Fruit fly (Drosophila melanogaster) whole organism, prepupa: ENCODE data around the gene CG3505.

Experiments used
- Blimp-1 ChIP-seq: fragments of 200-800 bp; sonication (Bioruptor generic); optimal IDR thresholded peaks from 3 replicates; lab custom pipeline; 2017; ENCODE audit warnings: missing biosample characterization, missing genetic modification characterization, mild to moderate bottlenecking, moderate library complexity, missing genetic modification reagents
- CG10631 ChIP-seq: fragments of 200-800 bp; sonication (Bioruptor generic); optimal IDR thresholded peaks from 2 replicates; lab custom pipeline; 2016; ENCODE audit warnings: missing biosample characterization, missing genetic modification characterization
- CG10669 ChIP-seq: fragments of 200-800 bp; sonication (Bioruptor generic); optimal IDR thresholded peaks from 3 replicates; lab custom pipeline; 2018; ENCODE audit warnings: missing biosample characterization, mild to moderate bottlenecking, missing genetic modification characterization, moderate library complexity
- CG11294 ChIP-seq: fragments of 200-800 bp; sonication (Bioruptor generic); IDR thresholded peaks from 2 replicates; pipeline ENCODE4 v1.3.6; 2022; ENCODE audit warnings: missing biosample characterization, missing genetic modification characterization
- CG15336 ChIP-seq: fragments of 200-800 bp; sonication (Bioruptor generic); IDR thresholded peaks from 2 replicates; pipeline ENCODE4 v1.3.6; 2022; ENCODE audit warnings: missing biosample characterization, missing genetic modification characterization
- CG16779 ChIP-seq: fragments of 200-800 bp; sonication (Bioruptor generic); optimal IDR thresholded peaks from 3 replicates; lab custom pipeline; 2017; ENCODE audit warnings: missing biosample characterization, mild to moderate bottlenecking, missing genetic modification characterization
- CG31627 ChIP-seq: fragments of 200-800 bp; sonication (Bioruptor generic); optimal IDR thresholded peaks from 3 replicates; lab custom pipeline; 2016; ENCODE audit warnings: missing biosample characterization, missing genetic modification characterization
- CG32006 ChIP-seq: fragments of 200-800 bp; sonication (Bioruptor generic); optimal IDR thresholded peaks from 3 replicates; lab custom pipeline; 2017; ENCODE audit warnings: missing biosample characterization, mild to moderate bottlenecking, missing genetic modification characterization
- CG3919 ChIP-seq: fragments of 200-800 bp; sonication (Bioruptor generic); optimal IDR thresholded peaks from 3 replicates; lab custom pipeline; 2016; ENCODE audit warnings: missing biosample characterization, missing genetic modification characterization
- CG6163 ChIP-seq: fragments of 200-800 bp; sonication (Bioruptor generic); IDR thresholded peaks from 3 replicates; pipeline ENCODE4 v1.3.6; 2022; ENCODE audit warnings: missing biosample characterization, missing genetic modification characterization
- CG6276 ChIP-seq: fragments of 200-800 bp; sonication (Bioruptor generic); optimal IDR thresholded peaks from 2 replicates; lab custom pipeline; 2017; ENCODE audit warnings: missing biosample characterization, mild to moderate bottlenecking, missing genetic modification characterization
- CG6808 ChIP-seq: fragments of 200-800 bp; sonication (Bioruptor generic); optimal IDR thresholded peaks from 3 replicates; lab custom pipeline; 2017; ENCODE audit warnings: missing biosample characterization, missing genetic modification characterization, mild to moderate bottlenecking, moderate library complexity, missing genetic modification reagents
- CG7368 ChIP-seq: fragments of 200-800 bp; sonication (Bioruptor generic); optimal IDR thresholded peaks from 3 replicates; lab custom pipeline; 2016; ENCODE audit warnings: missing biosample characterization, missing genetic modification characterization
- CG8119 ChIP-seq: fragments of 200-800 bp; sonication (Bioruptor generic); IDR thresholded peaks from 3 replicates; pipeline ENCODE4 v1.3.6; 2022; ENCODE audit warnings: missing biosample characterization, missing genetic modification characterization
- CG8319 ChIP-seq: fragments of 200-800 bp; sonication (Bioruptor generic); optimal IDR thresholded peaks from 3 replicates; lab custom pipeline; 2016; ENCODE audit warnings: missing biosample characterization, missing genetic modification characterization
- CG8632 ChIP-seq: fragments of 200-800 bp; sonication (Bioruptor generic); optimal IDR thresholded peaks from 3 replicates; lab custom pipeline; 2016; ENCODE audit warnings: missing biosample characterization, missing genetic modification characterization
- CG9139 ChIP-seq: fragments of 200-800 bp; sonication (Bioruptor generic); optimal IDR thresholded peaks from 3 replicates; lab custom pipeline; 2017; ENCODE audit warnings: missing biosample characterization, mild to moderate bottlenecking, missing genetic modification characterization
- Eip75B ChIP-seq: fragments of 200-800 bp; sonication (Bioruptor generic); optimal IDR thresholded peaks from 3 replicates; lab custom pipeline; 2016; ENCODE audit warnings: missing biosample characterization, missing genetic modification characterization
- Eip78C ChIP-seq: fragments of 200-800 bp; sonication (Bioruptor generic); peaks from one replicate; lab custom pipeline; 2016; ENCODE audit warnings: missing biosample characterization, missing genetic modification characterization
- Eip93F ChIP-seq: fragments of 200-800 bp; sonication (Bioruptor generic); optimal IDR thresholded peaks from 2 replicates; lab custom pipeline; 2016; ENCODE audit warnings: missing biosample characterization, mild to moderate bottlenecking, missing genetic modification characterization
- Gug ChIP-seq: fragments of 200-800 bp; sonication (Bioruptor generic); IDR thresholded peaks from 2 replicates; pipeline ENCODE4 v1.3.6; 2022; ENCODE audit warnings: missing biosample characterization, missing genetic modification characterization
- Hr38 ChIP-seq: sonication (Bioruptor generic); optimal IDR thresholded peaks from 2 replicates; lab custom pipeline; 2016; ENCODE audit warnings: missing biosample characterization, missing genetic modification characterization
- Hr39 ChIP-seq: fragments of 200-800 bp; sonication (Bioruptor generic); optimal IDR thresholded peaks from 2 replicates; lab custom pipeline; 2016; ENCODE audit warnings: missing biosample characterization, missing genetic modification characterization
- Hr4 ChIP-seq: fragments of 200-800 bp; sonication (Bioruptor generic); optimal IDR thresholded peaks from 3 replicates; lab custom pipeline; 2016; ENCODE audit warnings: missing biosample characterization, missing genetic modification characterization
- Lpt ChIP-seq: fragments of 200-800 bp; sonication (Bioruptor generic); optimal IDR thresholded peaks from 3 replicates; lab custom pipeline; 2016; ENCODE audit warnings: missing biosample characterization, missing genetic modification characterization
- Met ChIP-seq: fragments of 200-800 bp; sonication (Bioruptor generic); optimal IDR thresholded peaks from 3 replicates; lab custom pipeline; 2016; ENCODE audit warnings: missing biosample characterization, missing genetic modification characterization
- Smox ChIP-seq: fragments of 200-800 bp; sonication (Bioruptor generic); optimal IDR thresholded peaks from 3 replicates; lab custom pipeline; 2016; ENCODE audit warnings: missing biosample characterization, missing genetic modification characterization
- Sox15 ChIP-seq: fragments of 200-800 bp; sonication (Bioruptor generic); optimal IDR thresholded peaks from 3 replicates; lab custom pipeline; 2016; ENCODE audit warnings: missing biosample characterization, missing genetic modification characterization
- acj6 ChIP-seq: fragments of 200-800 bp; sonication (Bioruptor generic); optimal IDR thresholded peaks from 3 replicates; lab custom pipeline; 2016; ENCODE audit warnings: missing biosample characterization, missing genetic modification characterization
- dsx ChIP-seq: fragments of 200-800 bp; optimal IDR thresholded peaks from 3 replicates; lab custom pipeline; 2019; ENCODE audit warnings: missing biosample characterization, mild to moderate bottlenecking, missing genetic modification characterization, moderate library complexity; ENCODE audit not compliant: poor library complexity, severe bottlenecking
- eg ChIP-seq: fragments of 200-800 bp; sonication (Bioruptor generic); IDR thresholded peaks from 3 replicates; pipeline ENCODE4 v1.3.6; 2022; ENCODE audit warnings: missing biosample characterization, missing genetic modification characterization
- esn ChIP-seq: fragments of 200-800 bp; sonication (Bioruptor generic); optimal IDR thresholded peaks from 2 replicates; lab custom pipeline; 2016; ENCODE audit warnings: missing biosample characterization, mild to moderate bottlenecking, missing genetic modification characterization, moderate library complexity
- fd59A ChIP-seq: fragments of 200-800 bp; sonication (Bioruptor generic); optimal IDR thresholded peaks from 2 replicates; lab custom pipeline; 2017; ENCODE audit warnings: missing biosample characterization, mild to moderate bottlenecking, missing genetic modification characterization, missing genetic modification reagents
- fd85E ChIP-seq: fragments of 200-800 bp; sonication (Bioruptor generic); optimal IDR thresholded peaks from 3 replicates; lab custom pipeline; 2016; ENCODE audit warnings: missing biosample characterization, missing genetic modification characterization
- fkh ChIP-seq: fragments of 200-800 bp; sonication (Bioruptor generic); optimal IDR thresholded peaks from 3 replicates; lab custom pipeline; 2017; ENCODE audit warnings: missing biosample characterization, mild to moderate bottlenecking, missing genetic modification characterization, moderate library complexity
- lz ChIP-seq: fragments of 200-800 bp; sonication (Bioruptor generic); optimal IDR thresholded peaks from 3 replicates; lab custom pipeline; 2016; ENCODE audit warnings: missing biosample characterization, missing genetic modification characterization
- net ChIP-seq: fragments of 200-800 bp; sonication (Bioruptor generic); optimal IDR thresholded peaks from 3 replicates; lab custom pipeline; 2016; ENCODE audit warnings: missing biosample characterization, missing genetic modification characterization
- pdm3 ChIP-seq: fragments of 200-800 bp; sonication (Bioruptor generic); optimal IDR thresholded peaks from 3 replicates; lab custom pipeline; 2016; ENCODE audit warnings: missing biosample characterization, missing genetic modification characterization
- salr ChIP-seq, 2 experiments: fragments of 200-800 bp; sonication (Bioruptor generic); optimal IDR thresholded peaks; 3 replicates each; lab custom pipeline; 2016 to 2018; ENCODE audit warnings: missing biosample characterization in 2 of 2, missing genetic modification characterization in 2 of 2, mild to moderate bottlenecking in 1 of 2
- spab ChIP-seq: fragments of 200-800 bp; sonication (Bioruptor generic); optimal IDR thresholded peaks from 2 replicates; lab custom pipeline; 2017; ENCODE audit warnings: missing biosample characterization, mild to moderate bottlenecking, missing genetic modification characterization, missing genetic modification reagents
- ss ChIP-seq, 2 experiments: fragments of 200-800 bp; sonication (Bioruptor generic); optimal IDR thresholded peaks; 2 replicates in 1 of 2; 3 replicates in 1 of 2; lab custom pipeline; 2017 to 2018; ENCODE audit warnings: mild to moderate bottlenecking in 2 of 2, missing biosample characterization in 2 of 2, missing genetic modification characterization in 2 of 2, moderate library complexity in 1 of 2
- topi ChIP-seq: fragments of 200-800 bp; sonication (Bioruptor generic); optimal IDR thresholded peaks from 3 replicates; lab custom pipeline; 2016; ENCODE audit warnings: missing biosample characterization, missing genetic modification characterization
- vri ChIP-seq: fragments of 200-800 bp; sonication (Bioruptor generic); optimal IDR thresholded peaks from 3 replicates; lab custom pipeline; 2016; ENCODE audit warnings: missing biosample characterization, mild to moderate bottlenecking, missing genetic modification characterization

The CG3505 gene

dm6 chr3R:14649307-14650239 lies 7.7 kb upstream of the CG3505 start (continued):
- TF ChIP-seq lz (GFP tag; lab: Kevin White, UChicago) = peak; percentile 87
- peak; percentile 50 for TF ChIP-seq CG7368
- TF ChIP-seq fd85E (GFP tag; lab: Kevin White, UChicago) = peak; percentile 45
- no peak for TF ChIP-seq Hr38
- TF ChIP-seq Gug (GFP tag; lab: Robert Waterston, UW) = peak; percentile 76
- TF ChIP-seq Eip78C (GFP tag; lab: Kevin White, UChicago) = peak; percentile 98
- TF ChIP-seq salr (GFP tag; optimal IDR thresholded peaks at IDR 0.05; lab: Kevin White, UChicago) = peak; percentile 43 to 90
- TF ChIP-seq CG16779 (tag; lab: Kevin White, UChicago) = peak; percentile 52
- TF ChIP-seq CG6276 (GFP tag; lab: Kevin White, UChicago) = peak; percentile 85
- peak; percentile 91 for TF ChIP-seq esn (GFP tag; lab: Kevin White, UChicago)
- no peak for TF ChIP-seq CG9139 (GFP tag; lab: Kevin White, UChicago)
- peak; percentile 75 for TF ChIP-seq CG10631 (GFP tag; lab: Kevin White, UChicago)
- TF ChIP-seq ss (GFP tag; optimal IDR thresholded peaks at IDR 0.05; lab: Kevin White, UChicago) = peak in 1 of 2 experiments; percentile 23
- TF ChIP-seq CG8319 (GFP tag; lab: Kevin White, UChicago) = peak; percentile 55
- TF ChIP-seq Sox15 (GFP tag; lab: Kevin White, UChicago) = peak; percentile 70
- TF ChIP-seq eg (GFP tag; lab: Robert Waterston, UW) = peak; percentile 83
- TF ChIP-seq CG6808 = peak; percentile 25
- TF ChIP-seq CG32006 = peak; percentile 94
- peak; percentile 55 for TF ChIP-seq fd59A (GFP tag; lab: Kevin White, UChicago)
- peak; percentile 92 for TF ChIP-seq Hr4 (GFP tag; lab: Kevin White, UChicago)
- TF ChIP-seq dsx (GFP tag; lab: Kevin White, UChicago) = peak; percentile 64
- peak; percentile 87 for TF ChIP-seq CG8119
- peak; percentile 61 for TF ChIP-seq spab (GFP tag; lab: Kevin White, UChicago)
- peak; percentile 77 for TF ChIP-seq acj6 (GFP tag; lab: Kevin White, UChicago)
- TF ChIP-seq Eip75B = peak; percentile 77
- TF ChIP-seq CG3919 (GFP tag; lab: Kevin White, UChicago) = peak; percentile 69
- no peak for TF ChIP-seq Smox (GFP tag; lab: Kevin White, UChicago)
- TF ChIP-seq fkh = peak; percentile 61
- TF ChIP-seq, all 60 proteins: peak for 56

- TF ChIP-seq CG31627 = no peak
- no peak for TF ChIP-seq CG6163 (GFP tag; lab: Robert Waterston, UW)
- no peak for TF ChIP-seq CG10631 (GFP tag; lab: Kevin White, UChicago)
- TF ChIP-seq vri = no peak
- no peak for TF ChIP-seq CG3919 (GFP tag; lab: Kevin White, UChicago)
- TF ChIP-seq esn (GFP tag; lab: Kevin White, UChicago) = no peak
- no peak for TF ChIP-seq CG8319 (GFP tag; lab: Kevin White, UChicago)
- TF ChIP-seq CG8632 (GFP tag; lab: Kevin White, UChicago) = no peak
- TF ChIP-seq Eip93F (GFP tag; lab: Kevin White, UChicago) = no peak
- TF ChIP-seq, all 60 proteins: peak for 0
Observed at dm6 chr3R:14650367-14650766, 6.9 kb upstream of the CG3505 start.

dm6 chr3R:14651076-14651662 lies 6.1 kb upstream of the CG3505 start:
- TF ChIP-seq Lpt (GFP tag; lab: Kevin White, UChicago) = no peak
- peak; percentile 23 for TF ChIP-seq CG6808
- no peak for TF ChIP-seq fd59A (GFP tag; lab: Kevin White, UChicago)
- no peak for TF ChIP-seq acj6 (GFP tag; lab: Kevin White, UChicago)
- no peak for TF ChIP-seq Gug (GFP tag; lab: Robert Waterston, UW)
- no peak for TF ChIP-seq Met (GFP tag; lab: Kevin White, UChicago)
- peak; percentile 24 for TF ChIP-seq fkh
- TF ChIP-seq topi (GFP tag; lab: Kevin White, UChicago) = no peak
- TF ChIP-seq Eip78C (GFP tag; lab: Kevin White, UChicago) = no peak
- no peak for TF ChIP-seq Smox (GFP tag; lab: Kevin White, UChicago)
- TF ChIP-seq CG10669 (GFP tag; lab: Kevin White, UChicago) = no peak
- no peak for TF ChIP-seq CG9139 (GFP tag; lab: Kevin White, UChicago)
- TF ChIP-seq CG15336 = no peak
- no peak for TF ChIP-seq CG32006
- no peak for TF ChIP-seq Hr39 (GFP tag; lab: Kevin White, UChicago)
- TF ChIP-seq fd85E (GFP tag; lab: Kevin White, UChicago) = no peak
- TF ChIP-seq Blimp-1 (GFP tag; lab: Kevin White, UChicago) = no peak
- no peak for TF ChIP-seq CG6276 (GFP tag; lab: Kevin White, UChicago)
- TF ChIP-seq net (GFP tag; lab: Kevin White, UChicago) = no peak
- TF ChIP-seq CG8319 (GFP tag; lab: Kevin White, UChicago) = no peak
- TF ChIP-seq CG11294 (GFP tag; lab: Robert Waterston, UW) = no peak
- TF ChIP-seq pdm3 = no peak
- no peak for TF ChIP-seq CG3919 (GFP tag; lab: Kevin White, UChicago)
- no peak for TF ChIP-seq vri
- TF ChIP-seq CG10631 (GFP tag; lab: Kevin White, UChicago) = no peak
